Fruit fly (Drosophila melanogaster): ENCODE measurements around the gene Mesh1.

The Mesh1 gene

DNA sequence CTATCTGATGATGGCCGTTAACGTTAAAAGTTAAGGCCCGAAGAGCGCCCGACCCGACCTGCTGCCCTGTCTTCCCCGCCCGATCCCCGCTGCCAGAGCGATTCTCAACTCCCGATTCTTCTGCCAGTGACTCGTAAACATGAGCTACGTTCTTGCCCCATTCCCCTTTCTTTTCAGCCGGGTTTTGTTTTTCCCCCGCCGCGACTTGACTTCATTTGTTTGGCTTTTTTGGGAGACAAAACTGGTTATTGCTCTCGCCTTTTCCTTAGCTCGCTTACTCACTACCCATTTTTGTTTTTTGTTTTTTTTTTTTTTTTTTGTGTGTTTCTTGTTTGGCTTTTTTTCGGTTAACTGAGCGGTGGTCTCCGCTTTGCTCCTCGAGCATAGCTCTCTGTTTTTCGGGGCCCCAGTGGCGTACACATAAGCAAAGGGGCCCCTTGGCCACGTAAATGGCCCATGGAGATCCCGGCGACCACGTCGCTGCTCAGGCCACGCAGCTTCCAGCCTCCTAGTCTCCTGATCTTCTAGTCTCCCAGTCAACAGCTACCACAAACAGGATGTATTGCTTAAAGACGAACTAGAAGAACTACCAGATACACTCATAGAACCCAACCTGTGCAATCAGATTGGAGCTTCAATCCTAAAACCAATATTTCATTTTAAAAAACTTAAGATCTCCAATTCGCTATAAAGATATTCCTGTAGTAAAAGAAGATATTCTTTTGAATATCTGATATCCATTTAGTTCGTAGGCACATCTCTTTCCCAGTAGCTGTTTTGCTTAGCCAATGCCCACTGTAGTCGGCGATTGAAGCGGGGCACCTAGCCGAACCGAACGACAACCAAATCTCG is 8.4 kb upstream of the Mesh1 start (continued):
- TF ChIP-seq CG31388 (GFP tag; optimal IDR thresholded peaks at IDR 0.05): no peak
- peak; percentile 37 for TF ChIP-seq CG9932 (GFP tag; IDR thresholded peaks at IDR 0.05)
- no peak for TF ChIP-seq grn (GFP tag; optimal IDR thresholded peaks at IDR 0.05)
- TF ChIP-seq phol (tag; optimal IDR thresholded peaks at IDR 0.05): peak; percentile 38
- TF ChIP-seq lbe (GFP tag; optimal IDR thresholded peaks at IDR 0.05): peak; percentile 54
- peak; percentile 90 for TF ChIP-seq sens (GFP tag)
- TF ChIP-seq CG30431 (GFP tag; optimal IDR thresholded peaks at IDR 0.05): peak; percentile 17
- TF ChIP-seq CG9817 (tag; optimal IDR thresholded peaks at IDR 0.05): no peak
- peak; percentile 49 for TF ChIP-seq CG1603 (tag; optimal IDR thresholded peaks at IDR 0.05)
- no peak for TF ChIP-seq Rfx (GFP tag; IDR thresholded peaks at IDR 0.05)
- no peak for TF ChIP-seq CG12942 (GFP tag; optimal IDR thresholded peaks at IDR 0.05)
- TF ChIP-seq CTCF (GFP tag; optimal IDR thresholded peaks at IDR 0.05): no peak
- peak; percentile 22 for TF ChIP-seq Chrac-16 (GFP tag; optimal IDR thresholded peaks at IDR 0.05)
- TF ChIP-seq CG13424 (tag; optimal IDR thresholded peaks at IDR 0.05): peak; percentile 11
- peak; percentile 58 for TF ChIP-seq row (GFP tag; IDR thresholded peaks at IDR 0.05)
- no peak for TF ChIP-seq CG8089 (GFP tag; optimal IDR thresholded peaks at IDR 0.05)
- TF ChIP-seq Deaf1 (tag; optimal IDR thresholded peaks at IDR 0.05): peak; percentile 72
- TF ChIP-seq Lhr (GFP tag; optimal IDR thresholded peaks at IDR 0.05): no peak
- TF ChIP-seq Xrp1 (GFP tag; IDR thresholded peaks at IDR 0.05): peak; percentile 41; the same call in 1 of the 2 replicates
- TF ChIP-seq az2 (GFP tag; optimal IDR thresholded peaks at IDR 0.05): no peak
- TF ChIP-seq CG6175 (GFP tag; IDR thresholded peaks at IDR 0.05): peak; percentile 67; the same call in 2 of the 3 replicates
- TF ChIP-seq Ssrp (tag; optimal IDR thresholded peaks at IDR 0.05): peak; percentile 10
- TF ChIP-seq bab2 (GFP tag; optimal IDR thresholded peaks at IDR 0.05): no peak
- TF ChIP-seq CG7556 (GFP tag; optimal IDR thresholded peaks at IDR 0.05): peak; percentile 14
- TF ChIP-seq nom (GFP tag; optimal IDR thresholded peaks at IDR 0.05): peak; percentile 86
- no peak for TF ChIP-seq CG4854 (GFP tag; optimal IDR thresholded peaks at IDR 0.05)
- TF ChIP-seq MESR4 (GFP tag; optimal IDR thresholded peaks at IDR 0.05): no peak
- TF ChIP-seq CG18262 (tag; optimal IDR thresholded peaks at IDR 0.05): peak; percentile 47
- no peak for TF ChIP-seq CG5953 (GFP tag; IDR thresholded peaks at IDR 0.05)
- peak; percentile 6 for TF ChIP-seq Sox100B (GFP tag; optimal IDR thresholded peaks at IDR 0.05)
- TF ChIP-seq gsb-n (tag; optimal IDR thresholded peaks at IDR 0.05): no peak
- no peak for TF ChIP-seq Myb (GFP tag; optimal IDR thresholded peaks at IDR 0.05)
- 0 out of 2 replicates have a peak, but pooled peaks have one; percentile 8 for TF ChIP-seq CG4404 (GFP tag; IDR thresholded peaks at IDR 0.05)
- TF ChIP-seq bsh (GFP tag; optimal IDR thresholded peaks at IDR 0.05): peak; percentile 53 to 54
- TF ChIP-seq corto (GFP tag; optimal IDR thresholded peaks at IDR 0.05): peak; percentile 40
- peak; percentile 60 for TF ChIP-seq CG32772 (GFP tag; IDR thresholded peaks at IDR 0.05)
- TF ChIP-seq CG10321 (GFP tag; IDR thresholded peaks at IDR 0.05): no peak
- TF ChIP-seq NC2α (GFP tag; optimal IDR thresholded peaks at IDR 0.05): no peak
- TF ChIP-seq CG6854 (GFP tag; optimal IDR thresholded peaks at IDR 0.05): no peak
- peak; percentile 21 for TF ChIP-seq CG17359 (tag; optimal IDR thresholded peaks at IDR 0.05)
- TF ChIP-seq CG10543 (GFP tag; optimal IDR thresholded peaks at IDR 0.05): peak; percentile 38
- TF ChIP-seq CG2199 (GFP tag; IDR thresholded peaks at IDR 0.05): no peak
- TF ChIP-seq kni (GFP tag; optimal IDR thresholded peaks at IDR 0.05): peak; percentile 95
- TF ChIP-seq sens-2 (GFP tag; IDR thresholded peaks at IDR 0.05): no peak
- TF ChIP-seq CG14441 (GFP tag; IDR thresholded peaks at IDR 0.05): no peak
- peak in 1 of 2 experiments; percentile 18 for TF ChIP-seq Trl (optimal IDR thresholded peaks at IDR 0.05)
- TF ChIP-seq Trl (GFP tag; optimal IDR thresholded peaks at IDR 0.05): no peak
- TF ChIP-seq pb (GFP tag; optimal IDR thresholded peaks at IDR 0.05): no peak
- TF ChIP-seq hb (GFP tag; IDR thresholded peaks at IDR 0.05; ENCODE audit: partially characterized antibody): no peak
- peak; percentile 11 for TF ChIP-seq CG16815 (GFP tag; optimal IDR thresholded peaks at IDR 0.05)
